Fruit fly (Drosophila melanogaster): ENCODE measurements around the gene Sas10.

DNA sequence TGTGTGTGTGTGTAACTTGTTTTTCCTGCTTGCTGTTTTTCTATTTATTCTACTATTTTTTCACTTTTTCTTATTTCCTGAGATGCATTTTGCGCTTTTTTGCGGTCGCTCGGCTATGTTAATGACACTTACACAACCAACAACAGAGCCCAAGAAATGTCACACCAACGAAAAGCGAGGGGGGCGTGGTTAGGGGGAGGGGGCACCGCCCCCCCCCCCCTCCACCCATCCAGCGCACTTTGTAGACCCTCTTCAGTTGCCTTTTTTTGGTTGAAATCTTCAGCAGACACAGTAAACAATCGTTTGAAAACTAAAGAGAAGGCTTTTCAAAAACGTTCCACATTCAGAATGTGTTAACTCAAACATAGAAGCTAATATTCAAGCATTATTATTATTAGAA is 24.1 kb upstream of the Sas10 start:
- TF ChIP-seq CG11617 (GFP tag; optimal IDR thresholded peaks at IDR 0.05) (no peak), CG1620 (GFP tag; optimal IDR thresholded peaks at IDR 0.05) (no peak), Hr96 (GFP tag; optimal IDR thresholded peaks at IDR 0.05) (no peak), ovo (GFP tag; optimal IDR thresholded peaks at IDR 0.05) (no peak), cic (GFP tag; optimal IDR thresholded peaks at IDR 0.05) (no peak)

Measured in whole organism, adult.